Worm (Caenorhabditis elegans): ENCODE measurements around the gene cyk-4.

The cyk-4 gene

ce11 chrIII:13735008-13735407 is 36.0 kb downstream of the cyk-4 start, which contains the start of gene W06F12.3:
Gene W06F12.3 (plus strand): TSS chrIII:13735030.
- no peak for TF ChIP-seq blmp-1 (tag; optimal IDR thresholded peaks at IDR 0.05)
- no peak for TF ChIP-seq sup-37 (GFP tag; optimal IDR thresholded peaks at IDR 0.05)
- no peak for TF ChIP-seq efl-3 (GFP tag; optimal IDR thresholded peaks at IDR 0.05)
- no peak for TF ChIP-seq ces-1 (GFP tag; optimal IDR thresholded peaks at IDR 0.05)
- no peak for TF ChIP-seq sox-4 (tag; optimal IDR thresholded peaks at IDR 0.05)

ce11 chrIII:13733833-13734232 is 37.2 kb downstream of the cyk-4 start:
- TF ChIP-seq nhr-47 (tag; optimal IDR thresholded peaks at IDR 0.05) (no peak), blmp-1 (tag; optimal IDR thresholded peaks at IDR 0.05) (no peak), hlh-4 (tag; optimal IDR thresholded peaks at IDR 0.05) (no peak), lin-14 (GFP tag; optimal IDR thresholded peaks at IDR 0.05) (no peak), ceh-82 (tag; optimal IDR thresholded peaks at IDR 0.05) (no peak), unc-130 (tag; optimal IDR thresholded peaks at IDR 0.05) (no peak), hpl-2 (GFP tag; optimal IDR thresholded peaks at IDR 0.05) (no peak), sup-37 (GFP tag; optimal IDR thresholded peaks at IDR 0.05) (no peak), mdl-1 (tag; optimal IDR thresholded peaks at IDR 0.05) (no peak), sptf-1 (tag; optimal IDR thresholded peaks at IDR 0.05) (no peak), Y116A8C.19 (tag; optimal IDR thresholded peaks at IDR 0.05; ENCODE audit: borderline replicate concordance) (no peak), fkh-4 (tag; optimal IDR thresholded peaks at IDR 0.05; ENCODE audit: borderline replicate concordance) (no peak), lsy-2 (tag; optimal IDR thresholded peaks at IDR 0.05) (no peak), mef-2 (tag; optimal IDR thresholded peaks at IDR 0.05) (no peak), vab-15 (tag; optimal IDR thresholded peaks at IDR 0.05) (no peak), snpc-4 (tag; optimal IDR thresholded peaks at IDR 0.05) (no peak), egl-13 (tag; optimal IDR thresholded peaks at IDR 0.05) (no peak), lin-35 (GFP tag; optimal IDR thresholded peaks at IDR 0.05) (peak in 1 of 2 experiments; percentile 7), jun-1 (tag; optimal IDR thresholded peaks at IDR 0.05) (no peak), nhr-77 (tag; optimal IDR thresholded peaks at IDR 0.05) (no peak), nhr-11 (tag; optimal IDR thresholded peaks at IDR 0.05) (no peak), dpl-1 (GFP tag; optimal IDR thresholded peaks at IDR 0.05) (no peak), grh-1 (GFP tag; IDR thresholded peaks at IDR 0.05) (no peak), elt-3 (tag; optimal IDR thresholded peaks at IDR 0.05) (no peak), unc-30 (tag; optimal IDR thresholded peaks at IDR 0.05) (no peak), ceh-63 (GFP tag; optimal IDR thresholded peaks at IDR 0.05) (no peak), mep-1 (tag; optimal IDR thresholded peaks at IDR 0.05) (no peak), elt-2 (tag; optimal IDR thresholded peaks at IDR 0.05) (peak; percentile 77), tlp-1 (tag; optimal IDR thresholded peaks at IDR 0.05) (no peak), pqm-1 (tag; optimal IDR thresholded peaks at IDR 0.05) (peak; percentile 74), efl-1 (optimal IDR thresholded peaks at IDR 0.05) (no peak), efl-1 (GFP tag; optimal IDR thresholded peaks at IDR 0.05 in 1 of 2) (peak in 1 of 2 experiments; percentile 62), ceh-8 (GFP tag; optimal IDR thresholded peaks at IDR 0.05) (no peak), aly-2 (tag; optimal IDR thresholded peaks at IDR 0.05) (no peak), fkh-10 (GFP tag; optimal IDR thresholded peaks at IDR 0.05) (no peak), unc-98 (GFP tag; IDR thresholded peaks at IDR 0.05) (no peak)

- TF ChIP-seq nhr-20 (tag; optimal IDR thresholded peaks at IDR 0.05), result no peak
- no peak for TF ChIP-seq rnt-1 (tag; optimal IDR thresholded peaks at IDR 0.05)
- TF ChIP-seq pax-3 (tag; optimal IDR thresholded peaks at IDR 0.05), result no peak
Observed at ce11 chrIII:13732665-13733064, 38.4 kb downstream of the cyk-4 start.
